Worm (Caenorhabditis elegans) whole organism, young adult: ENCODE measurements around the gene ceh-37.
"Not testable (repeated sequence)": the region's sequence is repeated elsewhere in the genome, so short reads cannot be mapped to it uniquely, and the experiment has no call there.

ENCODE experiments used
- F23B12.7 ChIP-seq: sonication (generic microtip); optimal IDR thresholded peaks from 2 replicates; lab custom pipeline; 2017; ENCODE audit warnings: missing genetic modification characterization, mild to moderate bottlenecking, missing compliant biosample characterization, antibody characterized with exemption, moderate library complexity; ENCODE audit not compliant: insufficient read depth
- F37B4.10 ChIP-seq: fragments of 200-800 bp; sonication (Bioruptor generic); IDR thresholded peaks from 2 replicates; pipeline ENCODE4 v1.3.6; 2022; ENCODE audit warnings: missing genetic modification characterization, missing compliant biosample characterization
- Y95B8A.8 ChIP-seq: fragments of 200-800 bp; sonication (Bioruptor generic); IDR thresholded peaks from 2 replicates; pipeline ENCODE4 v1.3.6; 2022; ENCODE audit warnings: missing genetic modification reagents, missing genetic modification characterization, missing compliant biosample characterization
- ama-1 ChIP-seq, 3 experiments: fragments of 150-350 bp in 1 of 3; sonication (generic microtip) in 2 of 3; optimal IDR thresholded peaks; 2 replicates each; lab custom pipeline; 2014 to 2018; ENCODE audit warnings: missing biosample characterization in 2 of 3, missing genetic modification characterization in 2 of 3, missing genetic modification reagents in 2 of 3
- bed-1 ChIP-seq: fragments of 200-800 bp; sonication (Bioruptor generic); IDR thresholded peaks from 2 replicates; pipeline ENCODE4 v1.3.6; 2022; ENCODE audit warnings: missing genetic modification reagents, missing genetic modification characterization, missing compliant biosample characterization
- ceh-27 ChIP-seq: fragments of 200-800 bp; sonication (Bioruptor generic); optimal IDR thresholded peaks from 2 replicates; lab custom pipeline; 2018; ENCODE audit warnings: mild to moderate bottlenecking, missing genetic modification characterization, moderate library complexity, missing compliant biosample characterization
- die-1 ChIP-seq: sonication (generic microtip); optimal IDR thresholded peaks from 2 replicates; lab custom pipeline; 2016; ENCODE audit warnings: missing genotype, mild to moderate bottlenecking, missing genetic modification characterization, missing compliant biosample characterization
- nhr-27 ChIP-seq: fragments of 200-800 bp; sonication (Bioruptor generic); optimal IDR thresholded peaks from 2 replicates; lab custom pipeline; 2018; ENCODE audit warnings: mild to moderate bottlenecking, missing genetic modification characterization, moderate library complexity, missing compliant biosample characterization
- nhr-90 ChIP-seq: sonication (generic microtip); optimal IDR thresholded peaks from 2 replicates; lab custom pipeline; 2016; ENCODE audit warnings: missing genotype, mild to moderate bottlenecking, missing genetic modification characterization, missing compliant biosample characterization
- tbx-9 ChIP-seq: sonication (generic microtip); optimal IDR thresholded peaks from 2 replicates; lab custom pipeline; 2016; ENCODE audit warnings: borderline replicate concordance, missing genetic modification characterization, inconsistent platforms, missing compliant biosample characterization
- ztf-3 ChIP-seq: fragments of 200-800 bp; sonication (Bioruptor generic); optimal IDR thresholded peaks from 2 replicates; lab custom pipeline; 2018; ENCODE audit warnings: mild to moderate bottlenecking, missing genetic modification characterization, missing compliant biosample characterization

DNA sequence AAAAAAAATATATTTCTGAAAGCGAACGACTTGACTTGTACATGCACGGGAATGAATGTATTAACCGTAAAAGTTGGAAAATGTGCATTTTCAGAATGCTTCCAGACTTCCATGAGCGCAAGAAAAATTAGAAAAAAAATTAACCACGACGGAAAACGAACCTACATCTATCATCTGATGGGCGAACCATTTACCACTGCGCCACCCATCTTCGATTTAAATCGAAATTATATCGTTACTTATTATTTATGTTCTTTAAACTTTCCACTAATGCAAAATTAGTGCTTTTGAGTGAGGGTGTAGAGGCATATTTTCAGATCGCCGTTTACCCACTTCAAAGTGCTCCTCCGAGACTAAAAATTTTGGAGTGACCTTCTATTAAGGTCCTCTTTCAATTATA is 3.4 kb upstream of the ceh-37 start:
- not testable (repeated sequence) for TF ChIP-seq Y95B8A.8 (GFP tag; lab: Robert Waterston, UW); ceh-27 (GFP tag; lab: Kevin White, UChicago); F37B4.10 (GFP tag; lab: Robert Waterston, UW); tbx-9 (tag; lab: Kevin White, UChicago); bed-1 (GFP tag; lab: Robert Waterston, UW); F23B12.7; ama-1 (optimal IDR thresholded peaks at IDR 0.05; lab: Kevin White, UChicago); ama-1 (GFP tag; optimal IDR thresholded peaks at IDR 0.05; lab: Kevin White, UChicago); nhr-90 (tag; lab: Kevin White, UChicago); ztf-3 (GFP tag; lab: Kevin White, UChicago); nhr-27
- TF ChIP-seq die-1 (tag; lab: Kevin White, UChicago), result peak; percentile 52
